Fruit fly (Drosophila melanogaster): ENCODE results near the gene Ncc69.

The Ncc69 gene

DNA sequence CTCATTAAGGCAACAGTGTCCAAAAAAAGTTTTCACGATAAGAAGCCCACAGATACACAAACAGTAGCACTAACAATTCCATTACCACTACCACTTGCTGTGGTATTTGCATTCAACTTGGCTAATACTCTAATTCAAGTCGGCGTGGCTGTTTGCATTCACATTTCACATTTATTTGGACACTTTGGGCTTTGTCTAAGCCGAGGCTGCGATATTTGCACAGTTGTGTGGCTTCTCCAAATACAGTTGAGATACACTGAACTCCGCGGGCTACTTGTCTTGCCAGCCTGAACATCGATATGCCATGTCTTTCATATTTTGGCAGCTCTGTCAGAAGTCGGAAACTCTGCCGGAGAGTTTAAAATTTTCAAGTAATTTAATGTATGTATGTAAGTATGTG lies 40.9 kb downstream of the Ncc69 start (continued):
- no peak for TF ChIP-seq Stat92E (GFP tag; optimal IDR thresholded peaks at IDR 0.05)
- no peak for TF ChIP-seq Nf-YC (tag; optimal IDR thresholded peaks at IDR 0.05)
- peak; percentile 45 for TF ChIP-seq bcd (GFP tag; optimal IDR thresholded peaks at IDR 0.05)
- TF ChIP-seq CG1647 (GFP tag; optimal IDR thresholded peaks at IDR 0.05): peak; percentile 16
- peak; percentile 2 for TF ChIP-seq fd3F (GFP tag; optimal IDR thresholded peaks at IDR 0.05)
- TF ChIP-seq CG32532 (GFP tag; IDR thresholded peaks at IDR 0.05): no peak
- 0 out of 3 replicates have a peak, but pooled peaks have one; percentile 46 for TF ChIP-seq ci (GFP tag; IDR thresholded peaks at IDR 0.05)
- no peak for TF ChIP-seq Aef1 (GFP tag; IDR thresholded peaks at IDR 0.05)
- peak; percentile 90 for TF ChIP-seq Med (GFP tag)
- peak; percentile 23; the same call in 1 of the 2 replicates for TF ChIP-seq CG14014 (GFP tag; IDR thresholded peaks at IDR 0.05)
- peak; percentile 54 for TF ChIP-seq Bteb2 (GFP tag; optimal IDR thresholded peaks at IDR 0.05)
- TF ChIP-seq oc (tag; optimal IDR thresholded peaks at IDR 0.05): no peak
- peak; percentile 25 for TF ChIP-seq Asciz (GFP tag; optimal IDR thresholded peaks at IDR 0.05)
- no peak for TF ChIP-seq usp (GFP tag; optimal IDR thresholded peaks at IDR 0.05)
- peak; percentile 76 for TF ChIP-seq lab (GFP tag; optimal IDR thresholded peaks at IDR 0.05)
- TF ChIP-seq vfl (GFP tag; optimal IDR thresholded peaks at IDR 0.05): no peak
- TF ChIP-seq CG3281 (GFP tag; optimal IDR thresholded peaks at IDR 0.05): peak; percentile 57
- TF ChIP-seq CG7372 (GFP tag; IDR thresholded peaks at IDR 0.05): no peak
- TF ChIP-seq dmrt99B (tag; optimal IDR thresholded peaks at IDR 0.05): peak; percentile 28
- TF ChIP-seq ara (GFP tag; IDR thresholded peaks at IDR 0.05): 0 out of 2 replicates have a peak, but pooled peaks have one; percentile 8
- TF ChIP-seq CG3407 (GFP tag; optimal IDR thresholded peaks at IDR 0.05): peak; percentile 5
- no peak for TF ChIP-seq CG30431 (GFP tag; optimal IDR thresholded peaks at IDR 0.05)
- TF ChIP-seq CG4854 (GFP tag; optimal IDR thresholded peaks at IDR 0.05): no peak
- TF ChIP-seq bab2 (GFP tag; optimal IDR thresholded peaks at IDR 0.05): peak; percentile 35
- no peak for TF ChIP-seq unc-4 (GFP tag; IDR thresholded peaks at IDR 0.05; ENCODE audit: partially characterized antibody)
- TF ChIP-seq CG31441 (GFP tag; IDR thresholded peaks at IDR 0.05): no peak; the same call in 1 of the 2 replicates
- peak; percentile 57 for TF ChIP-seq CG2875 (GFP tag; optimal IDR thresholded peaks at IDR 0.05)
- TF ChIP-seq CG7839 (tag; optimal IDR thresholded peaks at IDR 0.05): no peak
- TF ChIP-seq CG17568 (GFP tag; optimal IDR thresholded peaks at IDR 0.05): no peak
- TF ChIP-seq CG10543 (GFP tag; optimal IDR thresholded peaks at IDR 0.05): no peak
- TF ChIP-seq CG5245 (GFP tag; optimal IDR thresholded peaks at IDR 0.05): no peak
- no peak for TF ChIP-seq CG5953 (GFP tag; IDR thresholded peaks at IDR 0.05)
- TF ChIP-seq CG7357 (GFP tag; IDR thresholded peaks at IDR 0.05): no peak
- no peak for TF ChIP-seq CG7987 (GFP tag; optimal IDR thresholded peaks at IDR 0.05)
- no peak for TF ChIP-seq Spps (tag; optimal IDR thresholded peaks at IDR 0.05)
- no peak for TF ChIP-seq NC2β (GFP tag; optimal IDR thresholded peaks at IDR 0.05)
- TF ChIP-seq dimm (GFP tag; IDR thresholded peaks at IDR 0.05): no peak
- no peak for TF ChIP-seq fd102C (GFP tag; optimal IDR thresholded peaks at IDR 0.05)
- TF ChIP-seq cwo (GFP tag; optimal IDR thresholded peaks at IDR 0.05): peak; percentile 16
- peak; percentile 33 for TF ChIP-seq CG12104 (GFP tag; optimal IDR thresholded peaks at IDR 0.05)
- no peak for TF ChIP-seq CG10431 (GFP tag; optimal IDR thresholded peaks at IDR 0.05)
- peak; percentile 16 for TF ChIP-seq CG7556 (GFP tag; optimal IDR thresholded peaks at IDR 0.05)
- no peak for TF ChIP-seq knrl (GFP tag; IDR thresholded peaks at IDR 0.05; ENCODE audit: partially characterized antibody)
- no peak for TF ChIP-seq cato (GFP tag; optimal IDR thresholded peaks at IDR 0.05; ENCODE audit: borderline replicate concordance)
- TF ChIP-seq CG13287 (GFP tag; IDR thresholded peaks at IDR 0.05; ENCODE audit: partially characterized antibody): no peak
- no peak for TF ChIP-seq otp (GFP tag; IDR thresholded peaks at IDR 0.05)
- no peak for TF ChIP-seq slbo (GFP tag; IDR thresholded peaks at IDR 0.05)
- TF ChIP-seq Ets97D (GFP tag; optimal IDR thresholded peaks at IDR 0.05): no peak
- TF ChIP-seq Taf1 (GFP tag; IDR thresholded peaks at IDR 0.05): no peak
- no peak for TF ChIP-seq Doc3 (GFP tag; IDR thresholded peaks at IDR 0.05; ENCODE audit: partially characterized antibody)
- no peak for TF ChIP-seq btn (GFP tag; optimal IDR thresholded peaks at IDR 0.05)

All from whole organism, embryonic.